Worm (Caenorhabditis elegans): ENCODE measurements around the gene mboa-1.

ce11 chrX:16046379-16046778 lies 15.8 kb downstream of the mboa-1 start:
- no peak for TF ChIP-seq hlh-30 (tag; optimal IDR thresholded peaks at IDR 0.05; ENCODE audit: insufficient read depth)
- TF ChIP-seq snpc-4 (tag; optimal IDR thresholded peaks at IDR 0.05), result no peak
- no peak for TF ChIP-seq lin-38 (GFP tag; IDR thresholded peaks at IDR 0.05)
- TF ChIP-seq egl-27 (tag; optimal IDR thresholded peaks at IDR 0.05), result no peak
- TF ChIP-seq lin-29 (GFP tag; IDR thresholded peaks at IDR 0.05), result no peak
